Worm (Caenorhabditis elegans) whole organism, midembryonic: Measurements from ENCODE around the gene F28H6.4.

Source experiments
- T22C8.4 ChIP-seq: fragments of 200-800 bp; sonication (Bioruptor generic); IDR thresholded peaks from 2 replicates; pipeline ENCODE4 v1.3.6; 2022; ENCODE audit warnings: missing genetic modification characterization, missing compliant biosample characterization
- cog-1 ChIP-seq: sonication (generic microtip); optimal IDR thresholded peaks from 2 replicates; lab custom pipeline; 2016; ENCODE audit warnings: missing genetic modification characterization, missing compliant biosample characterization
- flt-1 ChIP-seq: fragments of 200-800 bp; sonication (Bioruptor generic); IDR thresholded peaks from 2 replicates; pipeline ENCODE4 v1.3.6; 2022; ENCODE audit warnings: missing genetic modification characterization, missing compliant biosample characterization
- klf-2 ChIP-seq: fragments of 200-800 bp; sonication (Bioruptor generic); conservative IDR thresholded peaks from 2 replicates; pipeline ENCODE4 v1.3.6; 2022; ENCODE audit warnings: missing genetic modification reagents, missing genetic modification characterization, missing compliant biosample characterization
- med-1 ChIP-seq: sonication (generic microtip); optimal IDR thresholded peaks from 2 replicates; lab custom pipeline; 2017; ENCODE audit warnings: missing genetic modification characterization, mild to moderate bottlenecking, missing compliant biosample characterization, antibody characterized with exemption, missing genetic modification reagents; ENCODE audit not compliant: insufficient read depth
- ref-1 ChIP-seq: fragments of 200-800 bp; sonication (Bioruptor generic); conservative IDR thresholded peaks from 2 replicates; pipeline ENCODE4 v1.3.6; 2022; ENCODE audit warnings: missing genetic modification reagents, missing genetic modification characterization, missing compliant biosample characterization
- tab-1 ChIP-seq: fragments of 200-800 bp; sonication (Bioruptor generic); IDR thresholded peaks from 2 replicates; pipeline ENCODE4 v1.3.6; 2022; ENCODE audit warnings: missing genetic modification characterization, missing compliant biosample characterization
- ztf-23 ChIP-seq: fragments of 200-800 bp; sonication (Bioruptor generic); IDR thresholded peaks from 2 replicates; pipeline ENCODE4 v1.3.6; 2022; ENCODE audit warnings: missing genetic modification reagents, missing genetic modification characterization, missing compliant biosample characterization
- ztf-29 ChIP-seq: fragments of 200-800 bp; sonication (Bioruptor generic); IDR thresholded peaks from 2 replicates; pipeline ENCODE4 v1.3.6; 2022; ENCODE audit warnings: missing genetic modification reagents, missing genetic modification characterization, missing compliant biosample characterization

The F28H6.4 gene

ce11 chrX:14127291-14127922 is at the start of gene F28H6.4:
TSS of gene F28H6.4 (plus strand) at chrX:14127872.
- TF ChIP-seq cog-1 (tag; lab: Kevin White, UChicago) (no peak), ztf-29 (no peak), ztf-23 (GFP tag; lab: Robert Waterston, UW) (no peak), T22C8.4 (GFP tag; lab: Robert Waterston, UW) (peak; percentile 43; the same call in 1 of the 2 replicates), tab-1 (GFP tag; lab: Robert Waterston, UW) (no peak), med-1 (GFP tag; lab: Kevin White, UChicago) (no peak)

- TF ChIP-seq tab-1 (GFP tag; lab: Robert Waterston, UW) (no peak), ref-1 (GFP tag; lab: Robert Waterston, UW) (no peak), ztf-29 (no peak), med-1 (GFP tag; lab: Kevin White, UChicago) (no peak), T22C8.4 (GFP tag; lab: Robert Waterston, UW) (no peak), cog-1 (tag; lab: Kevin White, UChicago) (no peak)
These were observed 49.1 kb upstream of the F28H6.4 start, which contains the start of gene C33G3.5 for ce11 chrX:14078574-14078973. TSS of gene C33G3.5 (minus strand) at chrX:14078674.

ce11 chrX:14084230-14084629 is 43.4 kb upstream of the F28H6.4 start, which contains the start of gene C33G3.6:
TSS of gene C33G3.6 (minus strand) at chrX:14084330.
- TF ChIP-seq flt-1 (GFP tag; lab: Robert Waterston, UW): no peak
- TF ChIP-seq ref-1 (GFP tag; lab: Robert Waterston, UW): no peak
- TF ChIP-seq ztf-23 (GFP tag; lab: Robert Waterston, UW): no peak
- TF ChIP-seq T22C8.4 (GFP tag; lab: Robert Waterston, UW): no peak
- no peak for TF ChIP-seq ztf-29
- TF ChIP-seq tab-1 (GFP tag; lab: Robert Waterston, UW): no peak
- no peak for TF ChIP-seq med-1 (GFP tag; lab: Kevin White, UChicago)

DNA sequence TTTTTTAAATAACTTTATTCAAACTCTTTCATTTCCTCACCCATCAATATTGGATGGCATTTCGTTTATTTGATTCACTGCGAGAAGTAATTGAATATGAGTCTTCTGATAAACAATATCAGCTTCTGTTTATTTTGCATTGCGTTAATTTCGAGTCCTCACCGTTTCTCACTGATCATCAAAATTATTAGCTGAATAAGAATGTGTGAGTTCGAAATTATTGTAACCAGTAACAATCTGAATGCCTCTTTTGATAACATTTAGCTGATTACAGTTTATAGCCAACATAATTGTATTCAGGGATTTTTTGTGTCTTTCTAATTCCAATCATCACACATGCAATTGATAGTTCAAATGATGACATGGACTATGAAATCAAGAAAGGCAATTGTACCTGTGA is 42.5 kb upstream of the F28H6.4 start, which contains the start of gene F16B12.1:
Gene F16B12.1 (plus strand): TSS at position 301 of the 400 bp plus-strand sequence.
- no peak for TF ChIP-seq ztf-29
- no peak for TF ChIP-seq tab-1 (GFP tag; lab: Robert Waterston, UW)
- TF ChIP-seq T22C8.4 (GFP tag; lab: Robert Waterston, UW): no peak

- TF ChIP-seq cog-1 (tag; lab: Kevin White, UChicago): no peak
- TF ChIP-seq T22C8.4 (GFP tag; lab: Robert Waterston, UW): no peak
These were observed 37.6 kb upstream of the F28H6.4 start, which contains the start of gene dsl-4 for ce11 chrX:14090089-14090488. TSS of gene dsl-4 (plus strand) at chrX:14090389.

- TF ChIP-seq ztf-23 (GFP tag; lab: Robert Waterston, UW) (no peak), med-1 (GFP tag; lab: Kevin White, UChicago) (no peak), klf-2 (GFP tag; lab: Robert Waterston, UW) (no peak), cog-1 (tag; lab: Kevin White, UChicago) (no peak), ztf-29 (no peak), flt-1 (GFP tag; lab: Robert Waterston, UW) (no peak), ref-1 (GFP tag; lab: Robert Waterston, UW) (no peak), T22C8.4 (GFP tag; lab: Robert Waterston, UW) (no peak), tab-1 (GFP tag; lab: Robert Waterston, UW) (no peak)
These were observed 36.7 kb upstream of the F28H6.4 start for ce11 chrX:14090990-14091389.

- TF ChIP-seq ztf-23 (GFP tag; lab: Robert Waterston, UW) (no peak), T22C8.4 (GFP tag; lab: Robert Waterston, UW) (no peak), tab-1 (GFP tag; lab: Robert Waterston, UW) (no peak), med-1 (GFP tag; lab: Kevin White, UChicago) (no peak), flt-1 (GFP tag; lab: Robert Waterston, UW) (no peak), ref-1 (GFP tag; lab: Robert Waterston, UW) (no peak), ztf-29 (no peak), cog-1 (tag; lab: Kevin White, UChicago) (no peak), klf-2 (GFP tag; lab: Robert Waterston, UW) (no peak)
These were observed 29.0 kb upstream of the F28H6.4 start, which contains the start of gene F16B12.4 for ce11 chrX:14098618-14099118. TSS of gene F16B12.4 (minus strand) at chrX:14098668.

DNA sequence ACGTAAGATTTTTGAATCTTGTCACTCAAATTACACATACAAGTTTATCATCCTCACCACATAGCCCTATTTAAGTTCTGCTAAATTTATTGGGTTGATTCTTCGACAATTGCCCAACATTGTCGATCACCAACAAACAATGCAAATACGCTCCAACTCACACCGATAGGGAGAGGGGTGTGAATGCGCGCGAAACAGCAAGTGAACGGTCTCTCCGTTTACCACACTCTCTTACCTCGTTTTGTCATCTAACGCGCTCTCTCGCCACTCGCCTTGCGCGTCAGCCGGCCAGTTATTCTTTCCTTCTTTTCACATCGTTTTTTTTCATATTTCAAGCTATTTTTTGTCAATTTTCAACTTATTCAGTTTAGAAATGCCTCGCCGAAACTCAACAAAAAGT is 25.7 kb upstream of the F28H6.4 start, which contains the start of gene F16B12.6:
Gene F16B12.6 (plus strand): TSS at position 331 of the 400 bp plus-strand sequence.
- no peak for TF ChIP-seq T22C8.4 (GFP tag; lab: Robert Waterston, UW)
- TF ChIP-seq med-1 (GFP tag; lab: Kevin White, UChicago): no peak
- no peak for TF ChIP-seq tab-1 (GFP tag; lab: Robert Waterston, UW)
- no peak for TF ChIP-seq ztf-23 (GFP tag; lab: Robert Waterston, UW)
- no peak for TF ChIP-seq ztf-29
- no peak for TF ChIP-seq klf-2 (GFP tag; lab: Robert Waterston, UW)
- no peak for TF ChIP-seq ref-1 (GFP tag; lab: Robert Waterston, UW)
- peak; percentile 71 for TF ChIP-seq cog-1 (tag; lab: Kevin White, UChicago)
- TF ChIP-seq flt-1 (GFP tag; lab: Robert Waterston, UW): peak; percentile 35; the same call in 1 of the 2 replicates

- no peak for TF ChIP-seq tab-1 (GFP tag; lab: Robert Waterston, UW)
- TF ChIP-seq T22C8.4 (GFP tag; lab: Robert Waterston, UW): no peak
- TF ChIP-seq med-1 (GFP tag; lab: Kevin White, UChicago): no peak
- no peak for TF ChIP-seq ztf-23 (GFP tag; lab: Robert Waterston, UW)
- no peak for TF ChIP-seq cog-1 (tag; lab: Kevin White, UChicago)
- TF ChIP-seq flt-1 (GFP tag; lab: Robert Waterston, UW): no peak
- no peak for TF ChIP-seq ref-1 (GFP tag; lab: Robert Waterston, UW)
- no peak for TF ChIP-seq ztf-29
- TF ChIP-seq klf-2 (GFP tag; lab: Robert Waterston, UW): no peak
These were observed 25.2 kb upstream of the F28H6.4 start for ce11 chrX:14102474-14102873.
